Worm (Caenorhabditis elegans) whole organism, L4 larva: Measurements from ENCODE around the gene haf-2.

ENCODE experiments used
- F10B5.3 ChIP-seq: sonication (generic microtip); optimal IDR thresholded peaks from 2 replicates; lab custom pipeline; 2016; ENCODE audit warnings: mild to moderate bottlenecking, missing genetic modification characterization, missing compliant biosample characterization
- Y48G9A.11 ChIP-seq: fragments of 200-800 bp; sonication (Bioruptor generic); IDR thresholded peaks from 2 replicates; pipeline ENCODE4 v1.3.6; 2022; ENCODE audit warnings: missing genetic modification reagents, missing genetic modification characterization, missing compliant biosample characterization
- ZK337.2 ChIP-seq: fragments of 200-800 bp; sonication (Bioruptor generic); IDR thresholded peaks from 2 replicates; pipeline ENCODE4 v1.3.6; 2022; ENCODE audit warnings: missing genetic modification reagents, missing genetic modification characterization, missing compliant biosample characterization
- ama-1 ChIP-seq: fragments of 150-350 bp; optimal IDR thresholded peaks from 2 replicates; lab custom pipeline; 2014; ENCODE audit warnings: inconsistent platforms, mixed read lengths
- dve-1 ChIP-seq: sonication (generic microtip); optimal IDR thresholded peaks from 2 replicates; lab custom pipeline; 2017; ENCODE audit warnings: antibody characterized with exemption, mild to moderate bottlenecking, missing genetic modification characterization, missing compliant biosample characterization; ENCODE audit not compliant: insufficient read depth
- mes-2 ChIP-seq: sonication (generic microtip); optimal IDR thresholded peaks from 2 replicates; lab custom pipeline; 2016; ENCODE audit warnings: missing genotype, mild to moderate bottlenecking, missing genetic modification characterization, missing compliant biosample characterization; ENCODE audit not compliant: poor library complexity, severe bottlenecking
- tra-1 ChIP-seq: fragments of 200-800 bp; sonication (Bioruptor generic); IDR thresholded peaks from 2 replicates; pipeline ENCODE4 v1.3.6; 2022; ENCODE audit warnings: missing genetic modification reagents, missing genetic modification characterization, missing compliant biosample characterization
- unc-62 ChIP-seq, 3 experiments: fragments of 150-350 bp in 1 of 3; sonication (generic microtip); optimal IDR thresholded peaks in 2 of 3; peaks in 1 of 3; 1 replicate in 1 of 3; 2 replicates in 2 of 3; lab custom pipeline; 2014 to 2017; ENCODE audit warnings: missing biosample characterization in 3 of 3, missing genetic modification characterization in 3 of 3, missing genetic modification reagents in 3 of 3, missing genotype in 1 of 3

- no peak for TF ChIP-seq F10B5.3 (tag; lab: Kevin White, UChicago)
- no peak for TF ChIP-seq ZK337.2 (GFP tag; lab: Robert Waterston, UW)
- TF ChIP-seq ama-1 (lab: Kevin White, UChicago), result no peak
- no peak for TF ChIP-seq mes-2 (tag; lab: Kevin White, UChicago)
- TF ChIP-seq unc-62 (GFP tag; optimal IDR thresholded peaks at IDR 0.05 in 1 of 2; lab: Kevin White, UChicago), result no peak
- no peak for TF ChIP-seq unc-62 (tag; optimal IDR thresholded peaks at IDR 0.05; lab: Kevin White, UChicago)
- TF ChIP-seq dve-1 (tag; lab: Kevin White, UChicago), result no peak
- no peak for TF ChIP-seq Y48G9A.11 (GFP tag; lab: Robert Waterston, UW)
- no peak for TF ChIP-seq tra-1 (GFP tag; lab: Robert Waterston, UW)
Observed at ce11 chrII:7358489-7358943, 2.3 kb upstream of the haf-2 start, which contains the start of gene insc-1.
